Fruit fly (Drosophila melanogaster) whole organism, embryonic: Measurements from ENCODE around the gene stol.
"Not testable (repeated sequence)": the region's sequence is repeated elsewhere in the genome, so short reads cannot be mapped to it uniquely, and the experiment has no call there.

Experiments
- CG4360 ChIP-seq: fragments of 200-800 bp; sonication (Bioruptor generic); IDR thresholded peaks from 2 replicates; pipeline ENCODE4 v1.3.6; 2022; ENCODE audit warnings: missing biosample characterization, missing genetic modification characterization
- CG4730 ChIP-seq: fragments of 200-800 bp; sonication (Bioruptor generic); IDR thresholded peaks from 2 replicates; pipeline ENCODE4 v1.3.6; 2022; ENCODE audit warnings: missing biosample characterization, missing genetic modification characterization
- CG8281 ChIP-seq: fragments of 200-800 bp; sonication (Bioruptor generic); optimal IDR thresholded peaks from 2 replicates; lab custom pipeline; 2018; ENCODE audit warnings: missing biosample characterization, mild to moderate bottlenecking, missing genetic modification characterization, moderate library complexity
- CG9876 ChIP-seq: fragments of 200-800 bp; sonication (Bioruptor generic); optimal IDR thresholded peaks from 2 replicates; lab custom pipeline; 2016; ENCODE audit warnings: missing biosample characterization, missing genetic modification characterization
- CkIIα-i1 ChIP-seq: fragments of 200-800 bp; sonication (Bioruptor generic); IDR thresholded peaks from 2 replicates; pipeline ENCODE4 v1.3.6; 2022; ENCODE audit warnings: missing biosample characterization, missing genetic modification characterization
- NC2β ChIP-seq: fragments of 200-800 bp; sonication (Bioruptor generic); optimal IDR thresholded peaks from 2 replicates; lab custom pipeline; 2016; ENCODE audit warnings: missing biosample characterization, missing genetic modification characterization
- NK7.1 ChIP-seq: fragments of 200-800 bp; sonication (Bioruptor generic); optimal IDR thresholded peaks from 3 replicates; lab custom pipeline; 2016; ENCODE audit warnings: missing biosample characterization, missing genetic modification characterization
- Rfx ChIP-seq: fragments of 200-800 bp; sonication (Bioruptor generic); IDR thresholded peaks from 2 replicates; pipeline ENCODE4 v1.3.6; 2022; ENCODE audit warnings: missing biosample characterization, missing genetic modification characterization
- Sox100B ChIP-seq: fragments of 200-800 bp; sonication (Bioruptor generic); optimal IDR thresholded peaks from 3 replicates; lab custom pipeline; 2018; ENCODE audit warnings: missing biosample characterization, mild to moderate bottlenecking, missing genetic modification characterization
- ab ChIP-seq: fragments of 200-800 bp; sonication (Bioruptor generic); optimal IDR thresholded peaks from 2 replicates; lab custom pipeline; 2016; ENCODE audit warnings: missing biosample characterization, missing genetic modification characterization
- br ChIP-seq: fragments of >200 bp; optimal IDR thresholded peaks from 2 replicates; lab custom pipeline; 2017
- gsb ChIP-seq: fragments of 200-800 bp; sonication (Bioruptor generic); IDR thresholded peaks from 2 replicates; pipeline ENCODE4 v1.3.6; 2022; ENCODE audit warnings: missing biosample characterization, missing genetic modification characterization

- TF ChIP-seq Rfx (GFP tag; lab: Robert Waterston, UW); NC2β; NK7.1 (GFP tag; lab: Kevin White, UChicago); CG4730 (GFP tag; lab: Robert Waterston, UW); br (lab: Kevin White, UChicago); CG9876 (GFP tag; lab: Kevin White, UChicago); CkIIα-i1; gsb (GFP tag; lab: Robert Waterston, UW); CG4360; ab (GFP tag; lab: Kevin White, UChicago); Sox100B (GFP tag; lab: Kevin White, UChicago); CG8281 (tag; lab: Kevin White, UChicago): not testable (repeated sequence)
Observed at dm6 chr2L:15669874-15670273, 48.2 kb downstream of the stol start, which contains the start of gene CG18478.
